Fruit fly (Drosophila melanogaster) whole organism, prepupa: ENCODE measurements around the gene pit.

Experiments
- Blimp-1 ChIP-seq: fragments of 200-800 bp; sonication (Bioruptor generic); optimal IDR thresholded peaks from 3 replicates; lab custom pipeline; 2017; ENCODE audit warnings: missing biosample characterization, missing genetic modification characterization, mild to moderate bottlenecking, moderate library complexity, missing genetic modification reagents
- CG11294 ChIP-seq: fragments of 200-800 bp; sonication (Bioruptor generic); IDR thresholded peaks from 2 replicates; pipeline ENCODE4 v1.3.6; 2022; ENCODE audit warnings: missing biosample characterization, missing genetic modification characterization
- CG15336 ChIP-seq: fragments of 200-800 bp; sonication (Bioruptor generic); IDR thresholded peaks from 2 replicates; pipeline ENCODE4 v1.3.6; 2022; ENCODE audit warnings: missing biosample characterization, missing genetic modification characterization
- CG3919 ChIP-seq: fragments of 200-800 bp; sonication (Bioruptor generic); optimal IDR thresholded peaks from 3 replicates; lab custom pipeline; 2016; ENCODE audit warnings: missing biosample characterization, missing genetic modification characterization
- CG4318 ChIP-seq: fragments of 200-800 bp; sonication (Bioruptor generic); optimal IDR thresholded peaks from 3 replicates; lab custom pipeline; 2017; ENCODE audit warnings: missing biosample characterization, mild to moderate bottlenecking, missing genetic modification characterization
- CG6276 ChIP-seq: fragments of 200-800 bp; sonication (Bioruptor generic); optimal IDR thresholded peaks from 2 replicates; lab custom pipeline; 2017; ENCODE audit warnings: missing biosample characterization, mild to moderate bottlenecking, missing genetic modification characterization
- Lpt ChIP-seq: fragments of 200-800 bp; sonication (Bioruptor generic); optimal IDR thresholded peaks from 3 replicates; lab custom pipeline; 2016; ENCODE audit warnings: missing biosample characterization, missing genetic modification characterization
- OdsH ChIP-seq: fragments of 200-800 bp; sonication (Bioruptor generic); optimal IDR thresholded peaks from 3 replicates; lab custom pipeline; 2016; ENCODE audit warnings: missing biosample characterization, missing genetic modification characterization
- Sox102F ChIP-seq: fragments of 200-800 bp; sonication (Bioruptor generic); optimal IDR thresholded peaks from 2 replicates; lab custom pipeline; 2016; ENCODE audit warnings: missing biosample characterization, mild to moderate bottlenecking, missing genetic modification characterization
- Sox15 ChIP-seq: fragments of 200-800 bp; sonication (Bioruptor generic); optimal IDR thresholded peaks from 3 replicates; lab custom pipeline; 2016; ENCODE audit warnings: missing biosample characterization, missing genetic modification characterization
- dsx ChIP-seq: fragments of 200-800 bp; optimal IDR thresholded peaks from 3 replicates; lab custom pipeline; 2019; ENCODE audit warnings: missing biosample characterization, mild to moderate bottlenecking, missing genetic modification characterization, moderate library complexity; ENCODE audit not compliant: poor library complexity, severe bottlenecking

DNA sequence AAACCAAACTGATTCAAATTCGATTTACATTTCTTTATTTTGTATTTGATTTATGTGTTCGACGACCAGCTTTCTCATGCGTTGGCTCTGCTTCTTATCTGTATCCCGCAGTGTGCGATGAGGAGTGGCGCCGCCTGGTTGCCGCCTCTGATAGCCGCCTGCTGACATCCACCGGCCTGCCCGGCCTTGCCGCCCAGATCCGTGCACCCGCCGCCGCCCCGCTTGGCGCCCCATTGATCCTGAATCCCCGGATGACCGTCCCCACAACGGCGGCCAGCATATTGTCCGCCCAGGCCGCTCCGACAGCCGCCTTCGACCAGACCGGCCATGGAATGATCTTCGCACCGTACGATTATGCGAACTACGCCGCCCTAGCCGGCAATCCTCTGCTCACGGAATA lies 37.5 kb downstream of the pit start:
- TF ChIP-seq CG4318 (no peak), CG6276 (no peak), dsx (GFP tag; lab: Kevin White, UChicago) (no peak), Blimp-1 (GFP tag; lab: Kevin White, UChicago) (no peak), Lpt (no peak), CG11294 (no peak), Sox102F (GFP tag; lab: Kevin White, UChicago) (no peak), CG3919 (GFP tag; lab: Kevin White, UChicago) (no peak), Sox15 (no peak), CG15336 (GFP tag; lab: Robert Waterston, UW) (no peak), OdsH (GFP tag; lab: Kevin White, UChicago) (no peak)
